Fruit fly (Drosophila melanogaster) whole organism, prepupa: ENCODE data around the gene CG16762.

Experiments
- CG10631 ChIP-seq: fragments of 200-800 bp; sonication (Bioruptor generic); optimal IDR thresholded peaks from 2 replicates; lab custom pipeline; 2016; ENCODE audit warnings: missing biosample characterization, missing genetic modification characterization
- CG10669 ChIP-seq: fragments of 200-800 bp; sonication (Bioruptor generic); optimal IDR thresholded peaks from 3 replicates; lab custom pipeline; 2018; ENCODE audit warnings: missing biosample characterization, mild to moderate bottlenecking, missing genetic modification characterization, moderate library complexity
- CG15336 ChIP-seq: fragments of 200-800 bp; sonication (Bioruptor generic); IDR thresholded peaks from 2 replicates; pipeline ENCODE4 v1.3.6; 2022; ENCODE audit warnings: missing biosample characterization, missing genetic modification characterization
- CG1621 ChIP-seq: fragments of 200-800 bp; sonication (Bioruptor generic); optimal IDR thresholded peaks from 3 replicates; lab custom pipeline; 2018; ENCODE audit warnings: missing biosample characterization, mild to moderate bottlenecking, missing genetic modification characterization
- CG31627 ChIP-seq: fragments of 200-800 bp; sonication (Bioruptor generic); optimal IDR thresholded peaks from 3 replicates; lab custom pipeline; 2016; ENCODE audit warnings: missing biosample characterization, missing genetic modification characterization
- CG32006 ChIP-seq: fragments of 200-800 bp; sonication (Bioruptor generic); optimal IDR thresholded peaks from 3 replicates; lab custom pipeline; 2017; ENCODE audit warnings: missing biosample characterization, mild to moderate bottlenecking, missing genetic modification characterization
- CG4318 ChIP-seq: fragments of 200-800 bp; sonication (Bioruptor generic); optimal IDR thresholded peaks from 3 replicates; lab custom pipeline; 2017; ENCODE audit warnings: missing biosample characterization, mild to moderate bottlenecking, missing genetic modification characterization
- CG6163 ChIP-seq: fragments of 200-800 bp; sonication (Bioruptor generic); IDR thresholded peaks from 3 replicates; pipeline ENCODE4 v1.3.6; 2022; ENCODE audit warnings: missing biosample characterization, missing genetic modification characterization
- CG6276 ChIP-seq: fragments of 200-800 bp; sonication (Bioruptor generic); optimal IDR thresholded peaks from 2 replicates; lab custom pipeline; 2017; ENCODE audit warnings: missing biosample characterization, mild to moderate bottlenecking, missing genetic modification characterization
- CG6792 ChIP-seq: fragments of 200-800 bp; sonication (Bioruptor generic); optimal IDR thresholded peaks from 3 replicates; lab custom pipeline; 2016; ENCODE audit warnings: missing biosample characterization, missing genetic modification characterization
- CG6808 ChIP-seq: fragments of 200-800 bp; sonication (Bioruptor generic); optimal IDR thresholded peaks from 3 replicates; lab custom pipeline; 2017; ENCODE audit warnings: missing biosample characterization, missing genetic modification characterization, mild to moderate bottlenecking, moderate library complexity, missing genetic modification reagents
- CG8119 ChIP-seq: fragments of 200-800 bp; sonication (Bioruptor generic); IDR thresholded peaks from 3 replicates; pipeline ENCODE4 v1.3.6; 2022; ENCODE audit warnings: missing biosample characterization, missing genetic modification characterization
- CG8319 ChIP-seq: fragments of 200-800 bp; sonication (Bioruptor generic); optimal IDR thresholded peaks from 3 replicates; lab custom pipeline; 2016; ENCODE audit warnings: missing biosample characterization, missing genetic modification characterization
- CG9139 ChIP-seq: fragments of 200-800 bp; sonication (Bioruptor generic); optimal IDR thresholded peaks from 3 replicates; lab custom pipeline; 2017; ENCODE audit warnings: missing biosample characterization, mild to moderate bottlenecking, missing genetic modification characterization
- Eip75B ChIP-seq: fragments of 200-800 bp; sonication (Bioruptor generic); optimal IDR thresholded peaks from 3 replicates; lab custom pipeline; 2016; ENCODE audit warnings: missing biosample characterization, missing genetic modification characterization
- Eip78C ChIP-seq: fragments of 200-800 bp; sonication (Bioruptor generic); peaks from one replicate; lab custom pipeline; 2016; ENCODE audit warnings: missing biosample characterization, missing genetic modification characterization
- Ets96B ChIP-seq: fragments of 200-800 bp; optimal IDR thresholded peaks from 2 replicates; lab custom pipeline; 2019; ENCODE audit warnings: missing biosample characterization, mild to moderate bottlenecking, missing genetic modification characterization, moderate library complexity
- Gug ChIP-seq: fragments of 200-800 bp; sonication (Bioruptor generic); IDR thresholded peaks from 2 replicates; pipeline ENCODE4 v1.3.6; 2022; ENCODE audit warnings: missing biosample characterization, missing genetic modification characterization
- Hr39 ChIP-seq: fragments of 200-800 bp; sonication (Bioruptor generic); optimal IDR thresholded peaks from 2 replicates; lab custom pipeline; 2016; ENCODE audit warnings: missing biosample characterization, missing genetic modification characterization
- Hr4 ChIP-seq: fragments of 200-800 bp; sonication (Bioruptor generic); optimal IDR thresholded peaks from 3 replicates; lab custom pipeline; 2016; ENCODE audit warnings: missing biosample characterization, missing genetic modification characterization
- Met ChIP-seq: fragments of 200-800 bp; sonication (Bioruptor generic); optimal IDR thresholded peaks from 3 replicates; lab custom pipeline; 2016; ENCODE audit warnings: missing biosample characterization, missing genetic modification characterization
- OdsH ChIP-seq: fragments of 200-800 bp; sonication (Bioruptor generic); optimal IDR thresholded peaks from 3 replicates; lab custom pipeline; 2016; ENCODE audit warnings: missing biosample characterization, missing genetic modification characterization
- Sox102F ChIP-seq: fragments of 200-800 bp; sonication (Bioruptor generic); optimal IDR thresholded peaks from 2 replicates; lab custom pipeline; 2016; ENCODE audit warnings: missing biosample characterization, mild to moderate bottlenecking, missing genetic modification characterization
- achi ChIP-seq: fragments of 200-800 bp; sonication (Bioruptor generic); optimal IDR thresholded peaks from 3 replicates; lab custom pipeline; 2016; ENCODE audit warnings: missing biosample characterization, missing genetic modification characterization
- acj6 ChIP-seq: fragments of 200-800 bp; sonication (Bioruptor generic); optimal IDR thresholded peaks from 3 replicates; lab custom pipeline; 2016; ENCODE audit warnings: missing biosample characterization, missing genetic modification characterization
- cyc ChIP-seq: fragments of 200-800 bp; sonication (Bioruptor generic); optimal IDR thresholded peaks from 3 replicates; lab custom pipeline; 2016; ENCODE audit warnings: missing biosample characterization, missing genetic modification characterization
- dsx ChIP-seq: fragments of 200-800 bp; optimal IDR thresholded peaks from 3 replicates; lab custom pipeline; 2019; ENCODE audit warnings: missing biosample characterization, mild to moderate bottlenecking, missing genetic modification characterization, moderate library complexity; ENCODE audit not compliant: poor library complexity, severe bottlenecking
- eg ChIP-seq: fragments of 200-800 bp; sonication (Bioruptor generic); IDR thresholded peaks from 3 replicates; pipeline ENCODE4 v1.3.6; 2022; ENCODE audit warnings: missing biosample characterization, missing genetic modification characterization
- fd59A ChIP-seq: fragments of 200-800 bp; sonication (Bioruptor generic); optimal IDR thresholded peaks from 2 replicates; lab custom pipeline; 2017; ENCODE audit warnings: missing biosample characterization, mild to moderate bottlenecking, missing genetic modification characterization, missing genetic modification reagents
- fkh ChIP-seq: fragments of 200-800 bp; sonication (Bioruptor generic); optimal IDR thresholded peaks from 3 replicates; lab custom pipeline; 2017; ENCODE audit warnings: missing biosample characterization, mild to moderate bottlenecking, missing genetic modification characterization, moderate library complexity
- pdm3 ChIP-seq: fragments of 200-800 bp; sonication (Bioruptor generic); optimal IDR thresholded peaks from 3 replicates; lab custom pipeline; 2016; ENCODE audit warnings: missing biosample characterization, missing genetic modification characterization
- salr ChIP-seq, 2 experiments: fragments of 200-800 bp; sonication (Bioruptor generic); optimal IDR thresholded peaks; 3 replicates each; lab custom pipeline; 2016 to 2018; ENCODE audit warnings: missing biosample characterization in 2 of 2, missing genetic modification characterization in 2 of 2, mild to moderate bottlenecking in 1 of 2
- spab ChIP-seq: fragments of 200-800 bp; sonication (Bioruptor generic); optimal IDR thresholded peaks from 2 replicates; lab custom pipeline; 2017; ENCODE audit warnings: missing biosample characterization, mild to moderate bottlenecking, missing genetic modification characterization, missing genetic modification reagents
- ss ChIP-seq, 2 experiments: fragments of 200-800 bp; sonication (Bioruptor generic); optimal IDR thresholded peaks; 2 replicates in 1 of 2; 3 replicates in 1 of 2; lab custom pipeline; 2017 to 2018; ENCODE audit warnings: mild to moderate bottlenecking in 2 of 2, missing biosample characterization in 2 of 2, missing genetic modification characterization in 2 of 2, moderate library complexity in 1 of 2
- svp ChIP-seq: fragments of 200-800 bp; sonication (Bioruptor generic); peaks from one replicate; lab custom pipeline; 2016; ENCODE audit warnings: missing biosample characterization, missing genetic modification characterization
- topi ChIP-seq: fragments of 200-800 bp; sonication (Bioruptor generic); optimal IDR thresholded peaks from 3 replicates; lab custom pipeline; 2016; ENCODE audit warnings: missing biosample characterization, missing genetic modification characterization

Gene CG16762

DNA sequence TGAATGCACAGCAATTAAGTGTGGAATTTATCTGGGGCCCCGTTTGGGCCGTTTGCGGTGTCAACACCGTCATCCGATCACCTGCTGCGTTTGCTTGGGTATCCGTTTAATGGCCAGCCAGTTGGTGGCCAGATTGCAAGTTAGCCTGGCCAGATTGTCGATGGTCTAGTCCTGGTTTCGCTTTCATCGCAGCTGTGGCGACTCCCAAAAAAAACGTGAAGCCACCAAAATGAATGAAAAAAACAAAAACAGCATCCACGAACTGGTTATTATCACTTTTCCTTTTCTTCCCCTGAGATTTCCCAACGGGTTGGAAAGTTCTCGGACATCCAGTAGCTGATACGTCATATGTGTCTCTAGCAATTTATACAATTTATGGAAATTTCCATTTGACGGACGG, 37.8 kb downstream of the CG16762 start:
- no peak for TF ChIP-seq CG8319 (GFP tag; lab: Kevin White, UChicago)

DNA sequence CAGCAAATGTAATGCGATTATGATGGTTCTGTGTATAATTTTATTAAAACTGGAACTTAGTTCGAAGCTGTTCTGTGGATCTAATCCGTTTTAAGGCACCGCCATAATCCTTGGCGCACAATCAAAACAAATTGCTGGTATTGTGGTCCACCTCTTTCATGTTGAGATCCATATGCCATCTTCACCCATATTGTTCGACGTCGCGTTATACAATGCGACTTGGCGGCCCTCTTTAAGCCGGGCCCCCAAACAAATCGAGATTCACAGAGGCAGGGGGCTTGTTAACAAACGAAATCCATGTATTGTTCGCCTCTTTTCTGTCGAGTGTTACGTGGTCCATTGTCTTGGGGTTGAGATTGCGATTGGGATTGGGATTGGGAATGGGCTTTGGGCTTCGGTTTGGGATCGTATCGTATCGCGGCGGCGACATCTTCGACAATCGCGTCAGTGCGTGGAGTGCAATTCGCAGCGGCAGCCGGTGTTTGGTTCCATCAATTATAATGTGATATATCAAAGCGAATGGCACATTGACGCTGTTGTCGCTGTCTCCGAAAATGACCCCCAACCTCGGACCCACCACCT, 38.6 kb downstream of the CG16762 start:
- TF ChIP-seq Eip78C (GFP tag; lab: Kevin White, UChicago) (peak; percentile 11), CG1621 (no peak), acj6 (GFP tag; lab: Kevin White, UChicago) (no peak), CG6792 (no peak), fd59A (GFP tag; lab: Kevin White, UChicago) (no peak), CG15336 (no peak), Gug (no peak)

DNA sequence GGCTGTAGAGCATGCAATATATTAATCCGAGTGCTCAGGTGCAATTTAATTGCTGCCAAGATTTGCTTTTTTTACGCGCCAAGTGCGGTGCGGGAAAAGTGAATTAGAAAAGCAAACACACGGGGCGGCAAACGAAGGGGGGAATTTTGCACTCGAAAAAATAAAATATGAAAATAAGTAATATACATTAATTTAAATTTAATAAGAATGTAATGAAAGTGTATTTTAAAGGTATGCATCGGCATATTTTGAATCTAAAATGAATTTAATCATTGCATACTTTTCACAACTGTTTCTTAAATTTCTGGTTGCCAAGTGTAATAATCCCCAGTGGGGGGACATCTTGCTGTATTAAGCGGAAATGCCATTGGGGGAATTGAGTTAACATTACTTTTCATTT, 41.2 kb downstream of the CG16762 start:
- TF ChIP-seq CG31627 (GFP tag; lab: Kevin White, UChicago) (no peak), CG4318 (GFP tag; lab: Kevin White, UChicago) (no peak), CG1621 (no peak), OdsH (GFP tag; lab: Kevin White, UChicago) (no peak), CG32006 (GFP tag; lab: Kevin White, UChicago) (peak; percentile 12), CG6276 (GFP tag; lab: Kevin White, UChicago) (no peak), Met (no peak), CG9139 (no peak), Ets96B (no peak), salr (GFP tag; optimal IDR thresholded peaks at IDR 0.05; lab: Kevin White, UChicago) (no peak), cyc (GFP tag; lab: Kevin White, UChicago) (no peak), svp (GFP tag; lab: Kevin White, UChicago) (no peak), pdm3 (GFP tag; lab: Kevin White, UChicago) (no peak), Hr4 (GFP tag; lab: Kevin White, UChicago) (no peak), CG10631 (GFP tag; lab: Kevin White, UChicago) (no peak), CG6163 (GFP tag; lab: Robert Waterston, UW) (no peak), Eip75B (no peak), eg (GFP tag; lab: Robert Waterston, UW) (peak; percentile 35; the same call in 1 of the 3 replicates), CG15336 (peak; percentile 50), CG8119 (GFP tag; lab: Robert Waterston, UW) (peak; percentile 57), acj6 (GFP tag; lab: Kevin White, UChicago) (no peak), dsx (GFP tag; lab: Kevin White, UChicago) (no peak), Sox102F (GFP tag; lab: Kevin White, UChicago) (no peak), fd59A (GFP tag; lab: Kevin White, UChicago) (no peak), CG6792 (no peak), Hr39 (GFP tag; lab: Kevin White, UChicago) (no peak), achi (GFP tag; lab: Kevin White, UChicago) (no peak), topi (GFP tag; lab: Kevin White, UChicago) (no peak)

DNA sequence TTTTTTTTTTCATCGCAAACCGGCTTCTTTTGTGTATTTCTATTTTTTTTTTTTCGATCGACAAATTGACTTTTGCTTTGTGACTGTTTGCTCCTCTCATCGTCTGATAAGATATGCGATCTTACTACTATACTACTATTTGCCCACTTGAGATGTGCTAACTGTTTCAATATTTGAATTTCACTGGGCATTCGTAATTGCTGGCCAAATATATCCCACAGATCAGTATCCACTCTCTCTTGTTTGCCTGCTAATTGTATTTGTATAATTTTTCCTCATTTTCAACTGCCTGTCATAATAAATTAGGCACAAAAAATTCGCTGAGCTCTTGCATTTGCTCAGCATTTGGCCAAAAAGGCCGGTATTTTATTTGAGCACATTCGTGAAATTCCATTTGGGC, 42.1 kb downstream of the CG16762 start:
- peak; percentile 79 for TF ChIP-seq fkh
- TF ChIP-seq CG6163 (GFP tag; lab: Robert Waterston, UW) = 0 out of 3 replicates have a peak, but pooled peaks have one; percentile 19
- no peak for TF ChIP-seq CG32006 (GFP tag; lab: Kevin White, UChicago)
- peak; percentile 45 for TF ChIP-seq Eip78C (GFP tag; lab: Kevin White, UChicago)
- no peak for TF ChIP-seq fd59A (GFP tag; lab: Kevin White, UChicago)
- peak; percentile 37 for TF ChIP-seq CG10669
- TF ChIP-seq CG6808 = peak; percentile 10
- TF ChIP-seq CG10631 (GFP tag; lab: Kevin White, UChicago) = no peak
- TF ChIP-seq CG9139 = peak; percentile 21
- TF ChIP-seq svp (GFP tag; lab: Kevin White, UChicago) = no peak
- peak in 1 of 2 experiments; percentile 22 for TF ChIP-seq ss (GFP tag; optimal IDR thresholded peaks at IDR 0.05; lab: Kevin White, UChicago)
- TF ChIP-seq spab (GFP tag; lab: Kevin White, UChicago) = peak; percentile 21
- TF ChIP-seq eg (GFP tag; lab: Robert Waterston, UW) = peak; percentile 16; the same call in 1 of the 3 replicates
